Worm (Caenorhabditis elegans) whole organism, L1 larva: Measurements from ENCODE around the gene F55G1.7.

ENCODE experiments used
- C04F5.9 ChIP-seq: sonication (generic microtip); optimal IDR thresholded peaks from 2 replicates; lab custom pipeline; 2016; ENCODE audit warnings: missing genetic modification characterization, missing compliant biosample characterization
- C16A3.4 ChIP-seq: fragments of 150-350 bp; optimal IDR thresholded peaks from 2 replicates; lab custom pipeline; 2014; ENCODE audit warnings: missing biosample characterization, missing genetic modification characterization
- C34B4.2 ChIP-seq: sonication (generic microtip); optimal IDR thresholded peaks from 2 replicates; lab custom pipeline; 2017; ENCODE audit warnings: mild to moderate bottlenecking, missing genetic modification characterization, missing compliant biosample characterization
- alr-1 ChIP-seq: fragments of 200-800 bp; sonication (Bioruptor generic); optimal IDR thresholded peaks from 2 replicates; lab custom pipeline; 2018; ENCODE audit warnings: borderline replicate concordance, mild to moderate bottlenecking, missing genetic modification characterization, missing compliant biosample characterization
- ceh-8 ChIP-seq: fragments of 200-800 bp; sonication (Bioruptor generic); optimal IDR thresholded peaks from 2 replicates; lab custom pipeline; 2018; ENCODE audit warnings: mild to moderate bottlenecking, missing genetic modification characterization, moderate library complexity, missing compliant biosample characterization
- ceh-82 ChIP-seq, 3 experiments: fragments of 150-350 bp in 1 of 3; sonication (generic microtip) in 2 of 3; optimal IDR thresholded peaks; 2 replicates each; lab custom pipeline; 2014 to 2017; ENCODE audit warnings: missing biosample characterization in 3 of 3, missing genetic modification characterization in 3 of 3
- efl-1 ChIP-seq, 4 experiments: fragments of 150-350 bp; optimal IDR thresholded peaks in 3 of 4; peaks in 1 of 4; 1 replicate in 1 of 4; 2 replicates in 3 of 4; lab custom pipeline; 2014; ENCODE audit warnings: missing biosample characterization in 2 of 4, missing genetic modification characterization in 2 of 4, missing genetic modification reagents in 2 of 4
- egl-27 ChIP-seq, 2 experiments: fragments of 150-350 bp in 1 of 2; sonication (generic microtip); optimal IDR thresholded peaks; 3 replicates each; lab custom pipeline; 2017 to 2018; ENCODE audit warnings: missing biosample characterization in 2 of 2, missing genetic modification characterization in 2 of 2, missing genetic modification reagents in 2 of 2
- elt-2 ChIP-seq: sonication (generic microtip); optimal IDR thresholded peaks from 2 replicates; lab custom pipeline; 2016; ENCODE audit warnings: missing genetic modification characterization, mild to moderate bottlenecking, inconsistent platforms, missing compliant biosample characterization, missing genetic modification reagents
- fkh-8 ChIP-seq: sonication (generic microtip); optimal IDR thresholded peaks from 2 replicates; lab custom pipeline; 2016; ENCODE audit warnings: mild to moderate bottlenecking, missing genetic modification characterization, missing compliant biosample characterization
- fos-1 ChIP-seq: fragments of 150-350 bp; optimal IDR thresholded peaks from 2 replicates; lab custom pipeline; 2014; ENCODE audit warnings: missing biosample characterization, missing genetic modification characterization
- hpl-2 ChIP-seq: fragments of 150-350 bp; optimal IDR thresholded peaks from 2 replicates; lab custom pipeline; 2014; ENCODE audit warnings: missing biosample characterization, missing genetic modification reagents, missing genetic modification characterization
- irx-1 ChIP-seq: sonication (generic microtip); optimal IDR thresholded peaks from 2 replicates; lab custom pipeline; 2016; ENCODE audit warnings: missing genetic modification characterization, missing compliant biosample characterization
- lin-39 ChIP-seq: fragments of 150-350 bp; optimal IDR thresholded peaks from 2 replicates; lab custom pipeline; 2014; ENCODE audit warnings: missing biosample characterization, missing genetic modification reagents, missing genetic modification characterization
- lsy-2 ChIP-seq, 2 experiments: fragments of 150-350 bp; optimal IDR thresholded peaks; 2 replicates each; lab custom pipeline; 2014; ENCODE audit warnings: missing biosample characterization in 2 of 2, missing genetic modification characterization in 2 of 2
- mdl-1 ChIP-seq, 2 experiments: fragments of 150-350 bp; optimal IDR thresholded peaks; 2 replicates each; lab custom pipeline; 2014 to 2017; ENCODE audit warnings: missing biosample characterization in 2 of 2, missing genetic modification characterization in 2 of 2, inconsistent platforms in 1 of 2
- mef-2 ChIP-seq: fragments of 150-350 bp; optimal IDR thresholded peaks from 2 replicates; lab custom pipeline; 2014; ENCODE audit warnings: missing biosample characterization, missing genetic modification characterization
- mep-1 ChIP-seq: fragments of 150-350 bp; optimal IDR thresholded peaks from 2 replicates; lab custom pipeline; 2014; ENCODE audit warnings: missing biosample characterization, missing genetic modification characterization
- nhr-12 ChIP-seq: sonication (generic microtip); optimal IDR thresholded peaks from 2 replicates; lab custom pipeline; 2017; ENCODE audit warnings: missing biosample characterization, missing genetic modification characterization
- nhr-19 ChIP-seq: fragments of 200-800 bp; sonication (Bioruptor generic); conservative IDR thresholded peaks from 2 replicates; pipeline ENCODE4 v1.3.6; 2022; ENCODE audit warnings: missing genetic modification characterization, missing compliant biosample characterization
- nhr-237 ChIP-seq: fragments of 150-350 bp; optimal IDR thresholded peaks from 2 replicates; lab custom pipeline; 2014; ENCODE audit warnings: missing biosample characterization, missing genetic modification characterization
- nhr-28 ChIP-seq: fragments of 150-350 bp; optimal IDR thresholded peaks from 2 replicates; lab custom pipeline; 2014; ENCODE audit warnings: missing biosample characterization, missing genetic modification characterization
- nhr-71 ChIP-seq: sonication (generic microtip); optimal IDR thresholded peaks from 2 replicates; lab custom pipeline; 2016; ENCODE audit warnings: mild to moderate bottlenecking, missing genetic modification characterization, moderate library complexity, missing compliant biosample characterization
- nhr-84 ChIP-seq: sonication (generic microtip); optimal IDR thresholded peaks from 2 replicates; lab custom pipeline; 2017; ENCODE audit warnings: missing biosample characterization, missing genetic modification characterization
- pag-3 ChIP-seq: sonication (generic microtip); optimal IDR thresholded peaks from 2 replicates; lab custom pipeline; 2017; ENCODE audit warnings: missing genetic modification characterization, mild to moderate bottlenecking, missing compliant biosample characterization, antibody characterized with exemption, borderline replicate concordance; ENCODE audit not compliant: insufficient read depth
- pqm-1 ChIP-seq: sonication (generic microtip); optimal IDR thresholded peaks from 3 replicates; lab custom pipeline; 2017; ENCODE audit warnings: missing biosample characterization, missing genetic modification characterization
- rnt-1 ChIP-seq: sonication (generic microtip); optimal IDR thresholded peaks from 2 replicates; lab custom pipeline; 2016; ENCODE audit warnings: mild to moderate bottlenecking, missing genetic modification characterization, moderate library complexity, missing compliant biosample characterization
- skn-1 ChIP-seq: fragments of 150-350 bp; optimal IDR thresholded peaks from 2 replicates; lab custom pipeline; 2014; ENCODE audit warnings: missing biosample characterization, missing genetic modification characterization
- snpc-4 ChIP-seq: fragments of 150-350 bp; optimal IDR thresholded peaks from 2 replicates; lab custom pipeline; 2014; ENCODE audit warnings: missing biosample characterization, missing genetic modification characterization
- swsn-7 ChIP-seq: sonication (generic microtip); optimal IDR thresholded peaks from 2 replicates; lab custom pipeline; 2016; ENCODE audit warnings: missing genetic modification characterization, missing compliant biosample characterization
- unc-130 ChIP-seq: fragments of 150-350 bp; optimal IDR thresholded peaks from 2 replicates; lab custom pipeline; 2017; ENCODE audit warnings: missing biosample characterization, missing genetic modification characterization, inconsistent platforms
- unc-30 ChIP-seq: sonication (generic microtip); optimal IDR thresholded peaks from 2 replicates; lab custom pipeline; 2017; ENCODE audit warnings: missing biosample characterization, missing genetic modification characterization
- unc-98 ChIP-seq: fragments of 200-800 bp; sonication (Bioruptor generic); IDR thresholded peaks from 2 replicates; pipeline ENCODE4 v1.3.6; 2022; ENCODE audit warnings: missing genetic modification characterization, missing compliant biosample characterization
- xbp-1 ChIP-seq: sonication (generic microtip); optimal IDR thresholded peaks from 2 replicates; lab custom pipeline; 2016; ENCODE audit warnings: missing genetic modification characterization, missing compliant biosample characterization
- zag-1 ChIP-seq: fragments of 150-350 bp; optimal IDR thresholded peaks from 2 replicates; lab custom pipeline; 2014; ENCODE audit warnings: missing biosample characterization, missing genetic modification characterization
- ztf-11 ChIP-seq, 2 experiments: sonication (generic microtip); optimal IDR thresholded peaks; 2 replicates each; lab custom pipeline; 2016 to 2017; ENCODE audit warnings: missing genetic modification characterization in 2 of 2, missing biosample characterization in 1 of 2, missing compliant biosample characterization in 1 of 2
- ztf-4 ChIP-seq: fragments of 150-350 bp; optimal IDR thresholded peaks from 2 replicates; lab custom pipeline; 2014; ENCODE audit warnings: missing biosample characterization, missing genetic modification characterization

Gene F55G1.7

ce11 chrIV:7503322-7503721 is 33.7 kb upstream of the F55G1.7 start, which contains the start of gene glt-6:
glt-6 (plus strand) TSS chrIV:7503622.
- TF ChIP-seq C16A3.4 (tag; lab: Kevin White, UChicago) (no peak), egl-27 (tag; optimal IDR thresholded peaks at IDR 0.05; lab: Kevin White, UChicago) (no peak), zag-1 (tag; lab: Kevin White, UChicago) (no peak), fkh-8 (no peak), fos-1 (tag; lab: Kevin White, UChicago) (no peak), nhr-237 (tag; lab: Kevin White, UChicago) (no peak), lin-39 (no peak), irx-1 (tag; lab: Kevin White, UChicago) (no peak)

- TF ChIP-seq elt-2 (peak; percentile 21), mep-1 (tag; lab: Kevin White, UChicago) (no peak), ceh-82 (tag; optimal IDR thresholded peaks at IDR 0.05; lab: Kevin White, UChicago) (no peak), nhr-84 (no peak), hpl-2 (no peak), rnt-1 (no peak), C34B4.2 (tag; lab: Kevin White, UChicago) (no peak), ztf-11 (tag; optimal IDR thresholded peaks at IDR 0.05; lab: Kevin White, UChicago) (no peak)
Observed at ce11 chrIV:7501337-7501736, 31.7 kb upstream of the F55G1.7 start, which contains the start of gene F55G1.15. F55G1.15 (minus strand) TSS chrIV:7501437.

DNA sequence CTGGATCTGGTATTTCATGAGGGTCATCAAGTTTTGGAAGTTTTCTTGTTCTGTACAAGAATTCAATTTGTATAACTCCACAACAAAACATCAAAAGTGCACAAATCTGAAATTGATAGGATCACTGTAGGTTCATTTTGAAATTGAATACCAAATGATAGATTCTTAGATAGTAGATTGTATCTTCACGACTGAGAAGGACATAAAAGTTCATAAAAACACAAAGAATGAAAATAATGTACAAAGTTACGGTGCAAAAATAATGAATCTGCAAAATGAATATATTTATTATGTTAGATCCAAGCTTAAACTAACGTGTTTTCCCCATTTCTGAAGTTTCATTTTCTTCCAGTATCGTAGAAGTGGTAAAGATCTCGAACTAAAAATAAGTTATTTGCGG is 31.3 kb upstream of the F55G1.7 start:
- TF ChIP-seq ceh-8 (GFP tag; lab: Kevin White, UChicago) (no peak), C34B4.2 (tag; lab: Kevin White, UChicago) (no peak), efl-1 (optimal IDR thresholded peaks at IDR 0.05; lab: Kevin White, UChicago) (no peak), efl-1 (GFP tag; optimal IDR thresholded peaks at IDR 0.05 in 1 of 2; lab: Kevin White, UChicago) (peak in 1 of 2 experiments; percentile 82), nhr-12 (tag; lab: Kevin White, UChicago) (no peak), C04F5.9 (tag; lab: Kevin White, UChicago) (no peak), lsy-2 (tag; optimal IDR thresholded peaks at IDR 0.05; lab: Kevin White, UChicago) (no peak), mef-2 (no peak)

ce11 chrIV:7499302-7499701 is 29.7 kb upstream of the F55G1.7 start:
- no peak for TF ChIP-seq unc-98 (GFP tag; lab: Robert Waterston, UW)
- no peak for TF ChIP-seq efl-1 (optimal IDR thresholded peaks at IDR 0.05; lab: Kevin White, UChicago)
- peak in 1 of 2 experiments; percentile 61 for TF ChIP-seq efl-1 (GFP tag; optimal IDR thresholded peaks at IDR 0.05 in 1 of 2; lab: Kevin White, UChicago)
- no peak for TF ChIP-seq alr-1
- no peak for TF ChIP-seq unc-130 (tag; lab: Kevin White, UChicago)
- peak; percentile 84 for TF ChIP-seq snpc-4 (tag; lab: Kevin White, UChicago)

DNA sequence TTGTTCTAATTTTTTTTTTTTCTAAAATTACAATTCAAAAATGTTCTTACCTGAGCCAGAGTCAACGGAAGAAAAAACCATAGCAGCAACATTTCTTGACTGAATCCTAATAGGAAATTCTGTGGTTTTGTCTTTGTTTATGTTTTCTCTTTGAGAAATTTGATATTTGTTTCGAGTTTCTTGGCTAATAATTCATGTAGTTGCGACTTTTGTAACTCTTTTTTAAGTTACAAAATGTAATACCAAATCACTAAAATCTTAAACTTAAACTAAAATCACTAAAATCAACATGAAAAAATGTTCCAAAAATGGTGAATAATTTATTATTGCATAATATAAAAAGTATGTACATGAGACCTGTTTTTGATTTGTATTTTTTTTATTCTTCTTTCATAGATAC is 28.1 kb upstream of the F55G1.7 start, which contains the start of gene egas-4:
Gene egas-4 (minus strand): TSS at position 101 of the 400 bp plus-strand sequence.
- TF ChIP-seq nhr-71 (no peak), mef-2 (no peak), fkh-8 (no peak), ztf-4 (tag; lab: Kevin White, UChicago) (no peak), mdl-1 (tag; optimal IDR thresholded peaks at IDR 0.05; lab: Kevin White, UChicago) (no peak), unc-30 (no peak), pag-3 (no peak), nhr-19 (GFP tag; lab: Robert Waterston, UW) (no peak), skn-1 (tag; lab: Kevin White, UChicago) (no peak), pqm-1 (tag; lab: Kevin White, UChicago) (no peak), xbp-1 (tag; lab: Kevin White, UChicago) (no peak), swsn-7 (tag; lab: Kevin White, UChicago) (no peak), nhr-28 (tag; lab: Kevin White, UChicago) (no peak), nhr-12 (tag; lab: Kevin White, UChicago) (no peak)
